Worm (Caenorhabditis elegans): ENCODE data around the gene C54E4.4.

DNA sequence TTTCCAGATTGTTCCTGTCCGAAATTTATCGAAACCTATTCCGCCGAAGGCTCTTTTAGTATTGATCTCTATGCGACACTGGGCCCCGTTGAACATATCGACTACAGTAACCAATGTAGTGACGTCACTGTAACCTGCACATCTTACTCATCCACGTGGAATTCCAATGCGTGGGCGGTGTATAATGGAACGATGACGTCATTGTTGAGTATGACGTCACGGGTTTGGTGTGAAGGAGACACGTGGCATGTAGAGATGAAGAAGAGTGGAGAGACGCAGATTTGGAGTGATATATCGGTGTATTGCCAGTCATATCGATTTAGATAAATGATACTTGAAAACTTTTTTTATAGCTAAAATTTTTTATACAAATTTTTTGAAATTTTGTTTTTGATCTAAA is 1.9 kb upstream of the C54E4.4 start:
- TF ChIP-seq elt-2 (tag; optimal IDR thresholded peaks at IDR 0.05) (no peak), F13H6.1 (tag; optimal IDR thresholded peaks at IDR 0.05) (no peak), pha-4 (tag; optimal IDR thresholded peaks at IDR 0.05) (no peak), nhr-232 (tag; optimal IDR thresholded peaks at IDR 0.05) (no peak), sox-2 (GFP tag; IDR thresholded peaks at IDR 0.05) (no peak), ceh-6 (GFP tag; optimal IDR thresholded peaks at IDR 0.05) (no peak), mec-3 (tag; optimal IDR thresholded peaks at IDR 0.05; ENCODE audit: borderline replicate concordance) (no peak), nhr-11 (tag; optimal IDR thresholded peaks at IDR 0.05) (no peak), T23F11.4 (GFP tag; optimal IDR thresholded peaks at IDR 0.05) (no peak)

Measured in whole organism, late embryonic.